Fruit fly (Drosophila melanogaster) whole organism, prepupa: ENCODE results near the gene Lcp65Ab2.

Source experiments
- CG10631 ChIP-seq: fragments of 200-800 bp; sonication (Bioruptor generic); optimal IDR thresholded peaks from 2 replicates; lab custom pipeline; 2016; ENCODE audit warnings: missing biosample characterization, missing genetic modification characterization
- CG34406 ChIP-seq: fragments of 200-800 bp; sonication (Bioruptor generic); optimal IDR thresholded peaks from 3 replicates; lab custom pipeline; 2016; ENCODE audit warnings: missing biosample characterization, missing genetic modification characterization
- CG6808 ChIP-seq: fragments of 200-800 bp; sonication (Bioruptor generic); optimal IDR thresholded peaks from 3 replicates; lab custom pipeline; 2017; ENCODE audit warnings: missing biosample characterization, missing genetic modification characterization, mild to moderate bottlenecking, moderate library complexity, missing genetic modification reagents
- Hr39 ChIP-seq: fragments of 200-800 bp; sonication (Bioruptor generic); optimal IDR thresholded peaks from 2 replicates; lab custom pipeline; 2016; ENCODE audit warnings: missing biosample characterization, missing genetic modification characterization
- OdsH ChIP-seq: fragments of 200-800 bp; sonication (Bioruptor generic); optimal IDR thresholded peaks from 3 replicates; lab custom pipeline; 2016; ENCODE audit warnings: missing biosample characterization, missing genetic modification characterization
- esn ChIP-seq: fragments of 200-800 bp; sonication (Bioruptor generic); optimal IDR thresholded peaks from 2 replicates; lab custom pipeline; 2016; ENCODE audit warnings: missing biosample characterization, mild to moderate bottlenecking, missing genetic modification characterization, moderate library complexity
- fkh ChIP-seq: fragments of 200-800 bp; sonication (Bioruptor generic); optimal IDR thresholded peaks from 3 replicates; lab custom pipeline; 2017; ENCODE audit warnings: missing biosample characterization, mild to moderate bottlenecking, missing genetic modification characterization, moderate library complexity
- svp ChIP-seq: fragments of 200-800 bp; sonication (Bioruptor generic); peaks from one replicate; lab custom pipeline; 2016; ENCODE audit warnings: missing biosample characterization, missing genetic modification characterization

dm6 chr3L:6162483-6163128 is 16.1 kb downstream of the Lcp65Ab2 start, which contains the start of gene Prdm13:
- TF ChIP-seq CG6808 (GFP tag; lab: Kevin White, UChicago) (no peak), esn (no peak), OdsH (GFP tag; lab: Kevin White, UChicago) (no peak), fkh (GFP tag; lab: Kevin White, UChicago) (no peak), CG10631 (GFP tag; lab: Kevin White, UChicago) (no peak), CG34406 (GFP tag; lab: Kevin White, UChicago) (no peak), Hr39 (no peak), svp (GFP tag; lab: Kevin White, UChicago) (no peak)
